Worm (Caenorhabditis elegans): ENCODE results near the gene pho-4.

pho-4 gene

ce11 chrII:5237699-5238098, 567 bp downstream of the pho-4 start (continued):
- TF ChIP-seq nfyb-1 (GFP tag; IDR thresholded peaks at IDR 0.05) = peak; percentile 80
- peak; percentile 53; the same call in 1 of the 2 replicates for TF ChIP-seq ekl-4 (GFP tag; IDR thresholded peaks at IDR 0.05)
- no peak for TF ChIP-seq K12H6.12 (tag; optimal IDR thresholded peaks at IDR 0.05)
- TF ChIP-seq B0019.2 (GFP tag; conservative IDR thresholded peaks at IDR 0.05) = no peak
- peak; percentile 54 for TF ChIP-seq D2030.7 (GFP tag; IDR thresholded peaks at IDR 0.05)
- no peak for TF ChIP-seq ceh-79 (tag; optimal IDR thresholded peaks at IDR 0.05)
- peak; percentile 4 for TF ChIP-seq ztf-18 (tag; optimal IDR thresholded peaks at IDR 0.05)
- TF ChIP-seq him-1 (tag; optimal IDR thresholded peaks at IDR 0.05) = peak; percentile 70
- no peak for TF ChIP-seq fkh-3 (tag; optimal IDR thresholded peaks at IDR 0.05)
- no peak for TF ChIP-seq F22D6.2 (tag; optimal IDR thresholded peaks at IDR 0.05)
- no peak for TF ChIP-seq lag-1 (GFP tag; IDR thresholded peaks at IDR 0.05)
- TF ChIP-seq nhr-27 (tag; optimal IDR thresholded peaks at IDR 0.05) = no peak
- peak; percentile 36 for TF ChIP-seq attf-5 (GFP tag; optimal IDR thresholded peaks at IDR 0.05)
- TF ChIP-seq somi-1 (GFP tag; optimal IDR thresholded peaks at IDR 0.05) = no peak
- no peak for TF ChIP-seq sea-2 (GFP tag; IDR thresholded peaks at IDR 0.05)
- 0 out of 2 replicates have a peak, but pooled peaks have one; percentile 24 for TF ChIP-seq ztf-28 (GFP tag; IDR thresholded peaks at IDR 0.05)
- TF ChIP-seq dox-1 (GFP tag; IDR thresholded peaks at IDR 0.05) = peak; percentile 64; the same call in 1 of the 2 replicates
- peak; percentile 33 for TF ChIP-seq die-1 (tag; optimal IDR thresholded peaks at IDR 0.05)
- no peak for TF ChIP-seq let-526 (GFP tag; IDR thresholded peaks at IDR 0.05)
- no peak for TF ChIP-seq chd-7 (tag; optimal IDR thresholded peaks at IDR 0.05)
- no peak for TF ChIP-seq hmg-20 (GFP tag; IDR thresholded peaks at IDR 0.05)
- no peak for TF ChIP-seq F37B4.10 (GFP tag; IDR thresholded peaks at IDR 0.05)
- peak; percentile 46 for TF ChIP-seq ZK185.1 (tag; optimal IDR thresholded peaks at IDR 0.05; ENCODE audit: poor library complexity, severe bottlenecking)
- peak; percentile 59 for TF ChIP-seq hmg-1.2 (GFP tag; IDR thresholded peaks at IDR 0.05)
- TF ChIP-seq dpl-1 (GFP tag; optimal IDR thresholded peaks at IDR 0.05) = no peak
- TF ChIP-seq lin-26 (GFP tag; IDR thresholded peaks at IDR 0.05) = peak; percentile 66; the same call in 1 of the 2 replicates
- TF ChIP-seq tbp1 (GFP tag; optimal IDR thresholded peaks at IDR 0.05) = peak; percentile 93
- TF ChIP-seq B0035.1 (tag; optimal IDR thresholded peaks at IDR 0.05) = no peak
- TF ChIP-seq Y67H2A.10 (GFP tag; conservative IDR thresholded peaks at IDR 0.05) = no peak
- no peak for TF ChIP-seq T07F8.4 (tag; optimal IDR thresholded peaks at IDR 0.05)
- TF ChIP-seq lsl-1 (GFP tag; optimal IDR thresholded peaks at IDR 0.05) = peak; percentile 31
- peak; percentile 4 for TF ChIP-seq snpc-3.4 (tag; optimal IDR thresholded peaks at IDR 0.05)
- peak; percentile 1 for TF ChIP-seq nhr-90 (tag; optimal IDR thresholded peaks at IDR 0.05)
- peak; percentile 61 for TF ChIP-seq rpc-1 (optimal IDR thresholded peaks at IDR 0.05)
- peak; percentile 75 for TF ChIP-seq rpc-1 (tag; optimal IDR thresholded peaks at IDR 0.05)

- TF ChIP-seq efl-1 (GFP tag; optimal IDR thresholded peaks at IDR 0.05) (no peak), nhr-80 (tag; optimal IDR thresholded peaks at IDR 0.05) (peak; percentile 66)
Measured at ce11 chrII:5235758-5236157, 2.5 kb downstream of the pho-4 start, which contains the start of gene pho-1. TSS of gene pho-1 (minus strand) at chrII:5235846.

ce11 chrII:5234728-5235127, 3.5 kb downstream of the pho-4 start:
- TF ChIP-seq nhr-80 (tag; optimal IDR thresholded peaks at IDR 0.05) (peak; percentile 52), nhr-179 (tag; optimal IDR thresholded peaks at IDR 0.05) (no peak), cebp-1 (GFP tag; IDR thresholded peaks at IDR 0.05) (no peak), cebp-1 (tag; optimal IDR thresholded peaks at IDR 0.05) (peak; percentile 74)
